Fruit fly (Drosophila melanogaster) whole organism: ENCODE results near the gene Actbeta.

Experiments used
- EcR ChIP-seq, 2 experiments: fragments of >200 bp; optimal IDR thresholded peaks; 2 replicates each; lab custom pipeline; 2017; ENCODE audit warnings: missing biosample characterization in 2 of 2, missing genetic modification characterization in 2 of 2, missing genetic modification reagents in 2 of 2
- usp ChIP-seq: fragments of >200 bp; optimal IDR thresholded peaks from 2 replicates; lab custom pipeline; 2017; ENCODE audit warnings: missing biosample characterization, missing genetic modification characterization, mixed read lengths

DNA sequence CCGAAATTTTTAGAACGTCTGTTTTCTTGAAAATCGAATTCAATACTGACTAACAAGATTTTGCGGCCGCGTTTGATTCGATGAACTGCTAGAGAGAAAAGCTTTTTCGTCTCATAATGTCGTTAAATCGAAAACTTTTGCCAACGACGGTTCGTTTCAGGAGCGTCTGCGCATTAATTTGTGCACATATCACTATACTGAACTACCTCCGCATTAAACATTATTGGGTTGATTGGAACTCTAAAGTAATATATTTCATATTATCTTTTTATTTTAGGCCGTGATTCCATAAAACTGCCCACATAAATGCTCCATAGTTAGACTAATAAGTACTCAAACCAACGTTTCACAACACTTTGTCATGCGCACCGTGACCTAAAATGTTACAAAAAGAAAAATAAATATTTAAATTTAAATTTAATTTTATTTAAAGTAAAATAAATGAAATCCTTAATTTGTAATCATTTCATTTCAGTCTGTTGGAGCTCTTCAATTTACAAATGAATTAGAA is 30.9 kb downstream of the Actbeta start, which contains the start of gene CaMKII:
- TF ChIP-seq usp (GFP tag; lab: Kevin White, UChicago), result no peak
- TF ChIP-seq EcR (GFP tag; optimal IDR thresholded peaks at IDR 0.05; lab: Kevin White, UChicago), result no peak
